Worm (Caenorhabditis elegans): ENCODE measurements around the gene C05A9.2.

C05A9.2 gene

ce11 chrX:10888201-10888600 lies 43.7 kb upstream of the C05A9.2 start, which contains the start of gene F47B10.6:
F47B10.6 (plus strand) TSS chrX:10888501.
- TF ChIP-seq C16A3.4 (tag; optimal IDR thresholded peaks at IDR 0.05): no peak
- no peak for TF ChIP-seq hlh-4 (tag; optimal IDR thresholded peaks at IDR 0.05)
- TF ChIP-seq lin-14 (GFP tag; optimal IDR thresholded peaks at IDR 0.05): no peak
- TF ChIP-seq pax-3 (tag; optimal IDR thresholded peaks at IDR 0.05): no peak
- no peak for TF ChIP-seq fkh-4 (tag; optimal IDR thresholded peaks at IDR 0.05; ENCODE audit: borderline replicate concordance)
- TF ChIP-seq dpl-1 (GFP tag; optimal IDR thresholded peaks at IDR 0.05): no peak
- TF ChIP-seq mep-1 (tag; optimal IDR thresholded peaks at IDR 0.05): no peak
- TF ChIP-seq sup-37 (GFP tag; optimal IDR thresholded peaks at IDR 0.05): no peak
- TF ChIP-seq zag-1 (tag; optimal IDR thresholded peaks at IDR 0.05): no peak
- TF ChIP-seq unc-86 (tag; optimal IDR thresholded peaks at IDR 0.05): no peak
- no peak for TF ChIP-seq hpl-2 (GFP tag; optimal IDR thresholded peaks at IDR 0.05)
- TF ChIP-seq unc-130 (tag; optimal IDR thresholded peaks at IDR 0.05): no peak
- TF ChIP-seq efl-1 (optimal IDR thresholded peaks at IDR 0.05): no peak
- TF ChIP-seq efl-1 (GFP tag; optimal IDR thresholded peaks at IDR 0.05 in 1 of 2): no peak
- no peak for TF ChIP-seq C34B4.2 (tag; optimal IDR thresholded peaks at IDR 0.05)
- no peak for TF ChIP-seq nhr-47 (tag; optimal IDR thresholded peaks at IDR 0.05)
- no peak for TF ChIP-seq aha-1 (tag; optimal IDR thresholded peaks at IDR 0.05)
- TF ChIP-seq nhr-76 (tag; optimal IDR thresholded peaks at IDR 0.05): no peak
- no peak for TF ChIP-seq lin-15B (tag; optimal IDR thresholded peaks at IDR 0.05)
- no peak for TF ChIP-seq nhr-19 (GFP tag; conservative IDR thresholded peaks at IDR 0.05)

DNA sequence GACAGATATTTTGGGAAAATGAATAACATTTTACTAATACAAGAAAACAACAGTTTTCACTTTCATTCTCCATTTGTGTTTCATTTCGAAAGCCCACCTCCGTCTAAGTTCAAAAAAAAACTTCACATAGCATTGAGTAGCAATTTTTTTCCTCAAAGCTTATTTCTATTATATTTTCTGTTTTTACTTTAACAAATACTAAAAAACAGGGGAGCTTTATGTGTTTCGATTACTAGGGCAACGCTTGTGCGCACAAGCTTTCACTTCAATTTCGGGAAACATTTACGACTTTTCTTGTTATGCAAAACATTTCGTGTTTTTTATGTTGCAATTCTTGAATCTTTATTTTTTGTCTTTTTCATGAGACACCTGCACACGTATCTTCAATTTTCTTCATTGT lies 41.4 kb upstream of the C05A9.2 start, which contains the start of gene T21E8.5:
Gene T21E8.5 (plus strand): TSS at position 301 of the 400 bp plus-strand sequence.
- TF ChIP-seq dsc-1 (tag; optimal IDR thresholded peaks at IDR 0.05): no peak

DNA sequence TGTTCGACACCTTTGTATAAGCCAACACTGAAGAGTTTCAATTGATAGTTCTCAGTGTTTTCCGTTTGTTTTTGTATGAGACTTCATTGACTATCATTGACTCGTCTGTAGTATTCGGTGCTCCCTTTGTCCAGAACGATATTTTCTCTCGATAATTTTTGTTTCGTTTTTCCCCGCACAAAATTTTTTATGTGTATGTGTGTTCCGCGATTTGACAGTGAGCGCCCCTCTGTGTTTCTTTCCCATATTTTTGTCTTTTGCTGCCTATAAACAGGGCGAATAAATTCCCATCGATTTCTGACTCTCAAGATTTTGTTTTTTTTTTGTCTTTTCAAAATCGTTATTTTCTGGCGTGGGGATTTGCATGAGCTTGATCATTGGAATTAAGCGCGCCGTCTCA lies 38.7 kb upstream of the C05A9.2 start, which contains the start of gene T21E8.7:
Gene T21E8.7 (plus strand): TSS at position 301 of the 400 bp plus-strand sequence.
- TF ChIP-seq nhr-19 (GFP tag; conservative IDR thresholded peaks at IDR 0.05): no peak
- TF ChIP-seq irx-1 (tag; optimal IDR thresholded peaks at IDR 0.05): no peak
- no peak for TF ChIP-seq nhr-12 (tag; optimal IDR thresholded peaks at IDR 0.05)
- no peak for TF ChIP-seq nhr-28 (tag; optimal IDR thresholded peaks at IDR 0.05)
- TF ChIP-seq hlh-4 (tag; optimal IDR thresholded peaks at IDR 0.05): no peak
- no peak for TF ChIP-seq sptf-1 (tag; optimal IDR thresholded peaks at IDR 0.05)
- TF ChIP-seq nhr-11 (tag; optimal IDR thresholded peaks at IDR 0.05): no peak
- TF ChIP-seq unc-62 (GFP tag; optimal IDR thresholded peaks at IDR 0.05): no peak
- TF ChIP-seq lin-15B (tag; optimal IDR thresholded peaks at IDR 0.05): no peak
- no peak for TF ChIP-seq fkh-4 (tag; optimal IDR thresholded peaks at IDR 0.05; ENCODE audit: borderline replicate concordance)
- TF ChIP-seq nhr-47 (tag; optimal IDR thresholded peaks at IDR 0.05): no peak
- no peak for TF ChIP-seq aly-2 (tag; optimal IDR thresholded peaks at IDR 0.05)
- no peak for TF ChIP-seq dsc-1 (tag; optimal IDR thresholded peaks at IDR 0.05)

DNA sequence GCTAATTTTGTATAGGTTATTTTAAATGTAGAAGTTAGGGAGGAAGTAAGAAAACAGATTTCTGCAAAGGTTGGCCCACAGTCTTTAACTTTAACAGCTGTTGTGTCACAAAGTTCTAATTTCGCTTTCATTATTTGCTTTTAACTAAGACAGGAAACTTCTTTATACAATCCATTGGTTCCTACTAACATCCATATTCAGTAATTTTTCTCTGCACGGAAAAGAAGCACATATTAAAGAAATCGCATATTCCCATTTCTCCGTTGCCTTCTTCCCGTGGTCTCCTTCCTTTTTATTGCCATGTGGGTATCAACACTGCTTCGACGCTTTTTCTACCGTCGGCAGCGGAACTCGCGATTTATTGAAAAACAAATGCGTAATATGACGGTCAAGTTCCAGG lies 37.5 kb upstream of the C05A9.2 start, which contains the start of gene T21E8.6:
Gene T21E8.6 (plus strand): TSS at position 301 of the 400 bp plus-strand sequence.
- TF ChIP-seq lir-3 (tag; optimal IDR thresholded peaks at IDR 0.05; ENCODE audit: poor library complexity): no peak
- TF ChIP-seq jun-1 (tag; optimal IDR thresholded peaks at IDR 0.05): no peak
- TF ChIP-seq Y116A8C.19 (tag; optimal IDR thresholded peaks at IDR 0.05; ENCODE audit: borderline replicate concordance): no peak
- no peak for TF ChIP-seq hlh-4 (tag; optimal IDR thresholded peaks at IDR 0.05)
- TF ChIP-seq nhr-28 (tag; optimal IDR thresholded peaks at IDR 0.05): no peak
- no peak for TF ChIP-seq skn-1 (tag; optimal IDR thresholded peaks at IDR 0.05)
- no peak for TF ChIP-seq lin-13 (GFP tag; optimal IDR thresholded peaks at IDR 0.05)
- no peak for TF ChIP-seq dpl-1 (GFP tag; optimal IDR thresholded peaks at IDR 0.05)
- no peak for TF ChIP-seq efl-1 (optimal IDR thresholded peaks at IDR 0.05)
- no peak for TF ChIP-seq efl-1 (GFP tag; optimal IDR thresholded peaks at IDR 0.05 in 1 of 2)
- no peak for TF ChIP-seq aha-1 (tag; optimal IDR thresholded peaks at IDR 0.05)
- no peak for TF ChIP-seq unc-130 (tag; optimal IDR thresholded peaks at IDR 0.05)
- TF ChIP-seq isw-1 (GFP tag; IDR thresholded peaks at IDR 0.05): no peak
- TF ChIP-seq sptf-1 (tag; optimal IDR thresholded peaks at IDR 0.05): no peak
- no peak for TF ChIP-seq egl-13 (tag; optimal IDR thresholded peaks at IDR 0.05)
- no peak for TF ChIP-seq ceh-63 (GFP tag; optimal IDR thresholded peaks at IDR 0.05)
- TF ChIP-seq snpc-4 (tag; optimal IDR thresholded peaks at IDR 0.05): no peak
- no peak for TF ChIP-seq nhr-47 (tag; optimal IDR thresholded peaks at IDR 0.05)

Data from whole organism, L1 larva.